Worm (Caenorhabditis elegans) whole organism, mixed stage, embryonic: Measurements from ENCODE around the gene C09E7.10.

Source experiments
- blmp-1 ChIP-seq: fragments of 150-350 bp; optimal IDR thresholded peaks from 2 replicates; lab custom pipeline; 2014; ENCODE audit warnings: missing biosample characterization, missing genetic modification characterization
- ceh-43 ChIP-seq: fragments of 200-800 bp; sonication (Bioruptor generic); optimal IDR thresholded peaks from 2 replicates; lab custom pipeline; 2018; ENCODE audit warnings: mild to moderate bottlenecking, missing genetic modification characterization, moderate library complexity, missing compliant biosample characterization
- ces-1 ChIP-seq: fragments of 150-350 bp; optimal IDR thresholded peaks from 2 replicates; lab custom pipeline; 2014; ENCODE audit warnings: missing biosample characterization, missing genetic modification reagents, missing genetic modification characterization
- ham-2 ChIP-seq: fragments of 200-800 bp; sonication (Bioruptor generic); optimal IDR thresholded peaks from 2 replicates; lab custom pipeline; 2018; ENCODE audit warnings: mild to moderate bottlenecking, missing genetic modification characterization, missing compliant biosample characterization
- lin-13 ChIP-seq: fragments of 150-350 bp; optimal IDR thresholded peaks from 2 replicates; lab custom pipeline; 2014; ENCODE audit warnings: missing biosample characterization, missing genetic modification characterization
- lsy-2 ChIP-seq: fragments of 150-350 bp; optimal IDR thresholded peaks from 2 replicates; lab custom pipeline; 2014; ENCODE audit warnings: missing biosample characterization, missing genetic modification characterization
- nhr-12 ChIP-seq: fragments of 150-350 bp; optimal IDR thresholded peaks from 2 replicates; lab custom pipeline; 2014; ENCODE audit warnings: missing biosample characterization, missing genetic modification characterization
- pha-4 ChIP-seq: fragments of 150-350 bp; optimal IDR thresholded peaks from 2 replicates; lab custom pipeline; 2018; ENCODE audit warnings: missing biosample characterization, missing genetic modification reagents, missing genetic modification characterization
- snpc-4 ChIP-seq: fragments of 150-350 bp; optimal IDR thresholded peaks from 2 replicates; lab custom pipeline; 2014; ENCODE audit warnings: missing biosample characterization, missing genetic modification characterization
- unc-39 ChIP-seq: fragments of 150-350 bp; optimal IDR thresholded peaks from 2 replicates; lab custom pipeline; 2014; ENCODE audit warnings: missing biosample characterization, missing genetic modification characterization
- unc-62 ChIP-seq: fragments of 150-350 bp; optimal IDR thresholded peaks from 2 replicates; lab custom pipeline; 2014; ENCODE audit warnings: missing biosample characterization, missing genetic modification reagents, missing genetic modification characterization
- zip-8 ChIP-seq: fragments of 150-350 bp; optimal IDR thresholded peaks from 2 replicates; lab custom pipeline; 2014; ENCODE audit warnings: missing biosample characterization, missing genetic modification characterization

ce11 chrIII:6558487-6558886 is 38.6 kb upstream of the C09E7.10 start, which contains the start of gene C09E7.8:
- TF ChIP-seq nhr-12 (tag; lab: Kevin White, UChicago) (no peak), unc-39 (tag; lab: Kevin White, UChicago) (no peak), lsy-2 (tag; lab: Kevin White, UChicago) (no peak), ham-2 (no peak), ces-1 (GFP tag; lab: Kevin White, UChicago) (no peak), lin-13 (tag; lab: Kevin White, UChicago) (no peak), unc-62 (no peak), blmp-1 (tag; lab: Kevin White, UChicago) (no peak), zip-8 (tag; lab: Kevin White, UChicago) (no peak), pha-4 (no peak), ceh-43 (GFP tag; lab: Kevin White, UChicago) (no peak), snpc-4 (tag; lab: Kevin White, UChicago) (no peak)
